Worm (Caenorhabditis elegans) whole organism, early embryonic: ENCODE results near the gene his-71.

ENCODE experiments used
- F13C5.2 ChIP-seq: sonication (generic microtip); optimal IDR thresholded peaks from 2 replicates; lab custom pipeline; 2017; ENCODE audit warnings: mild to moderate bottlenecking, missing genetic modification characterization, inconsistent platforms, missing compliant biosample characterization
- ama-1 ChIP-seq: fragments of 150-350 bp; optimal IDR thresholded peaks from 2 replicates; lab custom pipeline; 2014
- flt-1 ChIP-seq: fragments of 200-800 bp; sonication (Bioruptor generic); IDR thresholded peaks from 2 replicates; pipeline ENCODE4 v1.3.6; 2022; ENCODE audit warnings: missing genetic modification characterization, missing compliant biosample characterization
- scrt-1 ChIP-seq: fragments of 200-800 bp; sonication (Bioruptor generic); IDR thresholded peaks from 2 replicates; pipeline ENCODE4 v1.3.6; 2022; ENCODE audit warnings: missing genetic modification characterization, missing compliant biosample characterization

DNA sequence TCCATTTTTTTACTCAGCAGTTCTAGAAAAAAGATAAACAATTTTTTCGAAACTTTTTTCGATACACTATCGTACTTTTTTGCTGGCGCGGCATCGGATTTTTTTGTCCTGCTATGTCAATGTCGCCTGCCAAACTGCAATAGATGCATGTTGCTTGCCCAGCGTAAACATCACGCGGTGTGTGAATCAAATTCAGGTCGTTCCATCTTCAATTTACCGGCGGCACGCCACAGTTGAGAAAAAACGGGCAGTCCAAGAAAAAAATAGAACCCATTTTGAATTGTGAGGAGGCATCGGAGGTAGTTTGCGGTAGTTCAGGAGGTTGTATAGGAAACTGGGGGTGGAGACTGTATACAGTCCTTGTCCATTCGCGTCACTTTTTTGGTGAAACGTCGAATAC is 36.6 kb upstream of the his-71 start:
- TF ChIP-seq flt-1 (no peak), ama-1 (lab: Kevin White, UChicago) (no peak), F13C5.2 (tag; lab: Kevin White, UChicago) (no peak), scrt-1 (GFP tag; lab: Robert Waterston, UW) (no peak)
